Fruit fly (Drosophila melanogaster): Measurements from ENCODE around the gene ranshi.

The ranshi gene

DNA sequence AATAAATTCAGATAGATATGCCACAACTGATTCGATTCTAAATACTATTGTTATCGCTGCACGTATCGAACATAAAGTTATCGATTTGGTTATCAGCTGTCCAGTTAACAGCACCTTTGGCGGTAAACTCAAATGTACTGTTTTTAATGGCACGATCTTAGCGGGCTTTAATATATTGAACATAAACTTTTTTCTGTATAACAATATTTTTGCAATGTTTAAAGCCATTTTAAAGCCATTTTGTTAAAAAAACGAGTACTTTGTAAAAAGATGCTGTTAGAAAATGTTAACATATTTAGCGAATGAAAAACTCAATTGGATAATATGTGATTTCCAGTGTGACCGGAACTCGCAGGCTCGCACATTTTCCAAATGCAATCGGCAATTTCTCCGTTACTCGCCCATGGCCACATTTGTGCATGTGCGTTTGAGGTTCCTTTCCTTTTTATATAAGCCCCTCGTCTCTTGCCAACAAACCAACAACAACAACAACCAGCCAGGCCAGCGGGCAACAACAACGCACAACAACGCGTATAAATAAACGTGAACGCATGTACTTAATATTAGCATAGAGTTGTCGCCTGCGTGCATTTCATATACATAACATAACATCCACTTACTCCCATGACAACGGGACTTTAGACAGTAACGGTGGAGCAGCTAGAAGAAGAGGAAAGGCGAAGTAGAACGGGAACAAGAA, 13.5 kb downstream of the ranshi start, which contains the start of gene TMEM216 (continued):
- TF ChIP-seq ewg (GFP tag; optimal IDR thresholded peaks at IDR 0.05) (no peak), CG15514 (GFP tag; optimal IDR thresholded peaks at IDR 0.05) (peak; percentile 88), hth (optimal IDR thresholded peaks at IDR 0.05) (no peak), CG10147 (GFP tag; optimal IDR thresholded peaks at IDR 0.05) (no peak), CG33557 (GFP tag; optimal IDR thresholded peaks at IDR 0.05) (no peak), Nf-YB (GFP tag; optimal IDR thresholded peaks at IDR 0.05) (no peak), Tbp (GFP tag; optimal IDR thresholded peaks at IDR 0.05) (no peak), salm (tag; optimal IDR thresholded peaks at IDR 0.05) (no peak), CG18599 (GFP tag; optimal IDR thresholded peaks at IDR 0.05) (no peak), Neu2 (GFP tag; optimal IDR thresholded peaks at IDR 0.05; ENCODE audit: borderline replicate concordance) (no peak), CG15696 (tag; optimal IDR thresholded peaks at IDR 0.05) (no peak), CG34224 (GFP tag; IDR thresholded peaks at IDR 0.05; ENCODE audit: partially characterized antibody) (peak; percentile 60; the same call in 1 of the 3 replicates), hb (GFP tag; IDR thresholded peaks at IDR 0.05; ENCODE audit: partially characterized antibody) (no peak), CG12155 (GFP tag; optimal IDR thresholded peaks at IDR 0.05) (peak; percentile 4), cwo (GFP tag; optimal IDR thresholded peaks at IDR 0.05) (no peak), CG1233 (GFP tag; optimal IDR thresholded peaks at IDR 0.05) (no peak), dysf (GFP tag; IDR thresholded peaks at IDR 0.05) (no peak), CG5180 (GFP tag; optimal IDR thresholded peaks at IDR 0.05) (no peak), Sox102F (GFP tag; optimal IDR thresholded peaks at IDR 0.05) (no peak), tx (GFP tag; optimal IDR thresholded peaks at IDR 0.05) (no peak), CG10543 (GFP tag; optimal IDR thresholded peaks at IDR 0.05) (peak; percentile 36), CG15601 (tag; optimal IDR thresholded peaks at IDR 0.05) (no peak), CG18262 (tag; optimal IDR thresholded peaks at IDR 0.05) (no peak), H15 (GFP tag; IDR thresholded peaks at IDR 0.05) (no peak), mam (GFP tag; optimal IDR thresholded peaks at IDR 0.05) (no peak), CG7987 (GFP tag; optimal IDR thresholded peaks at IDR 0.05) (peak; percentile 16), Sry-δ (GFP tag; optimal IDR thresholded peaks at IDR 0.05) (peak; percentile 61), stwl (tag; optimal IDR thresholded peaks at IDR 0.05) (peak; percentile 73), CG15479 (GFP tag; optimal IDR thresholded peaks at IDR 0.05) (no peak), E2f2 (GFP tag; IDR thresholded peaks at IDR 0.05) (peak; percentile 91), Med (GFP tag) (peak; percentile 76), MESR4 (GFP tag; optimal IDR thresholded peaks at IDR 0.05) (peak; percentile 99), Hr3 (GFP tag; optimal IDR thresholded peaks at IDR 0.05) (peak; percentile 21), seq (GFP tag; IDR thresholded peaks at IDR 0.05) (no peak), CG8290 (GFP tag; optimal IDR thresholded peaks at IDR 0.05) (peak; percentile 25), CG8290 (tag; optimal IDR thresholded peaks at IDR 0.05) (no peak), B-H1 (GFP tag; IDR thresholded peaks at IDR 0.05) (no peak), peb (GFP tag; IDR thresholded peaks at IDR 0.05) (no peak), CG42726 (GFP tag; IDR thresholded peaks at IDR 0.05; ENCODE audit: partially characterized antibody) (peak; percentile 8; the same call in 1 of the 2 replicates), sna (GFP tag; IDR thresholded peaks at IDR 0.05; ENCODE audit: partially characterized antibody) (no peak), CG9215 (GFP tag; IDR thresholded peaks at IDR 0.05) (no peak), Opbp (GFP tag; IDR thresholded peaks at IDR 0.05; ENCODE audit: partially characterized antibody) (0 out of 3 replicates have a peak, but pooled peaks have one; percentile 5), CG14050 (GFP tag; IDR thresholded peaks at IDR 0.05) (no peak), CG3163 (GFP tag; optimal IDR thresholded peaks at IDR 0.05) (no peak), sc (optimal IDR thresholded peaks at IDR 0.05) (no peak), sc (GFP tag; optimal IDR thresholded peaks at IDR 0.05) (no peak), en (GFP tag; optimal IDR thresholded peaks at IDR 0.05) (no peak), amos (GFP tag; IDR thresholded peaks at IDR 0.05; ENCODE audit: partially characterized antibody) (peak; percentile 41; the same call in 1 of the 2 replicates), Scr (GFP tag; IDR thresholded peaks at IDR 0.05; ENCODE audit: partially characterized antibody) (peak; percentile 54; the same call in 1 of the 2 replicates)

Data from whole organism, embryonic.